Fruit fly (Drosophila melanogaster): ENCODE results near the gene Ir7c.

Ir7c gene

dm6 chrX:7888386-7889024, 14.3 kb downstream of the Ir7c start, which contains the start of gene Acat1 (continued):
- no peak for TF ChIP-seq CG7357 (GFP tag; IDR thresholded peaks at IDR 0.05)
- TF ChIP-seq CG8089 (GFP tag; optimal IDR thresholded peaks at IDR 0.05), result no peak
- TF ChIP-seq knrl (GFP tag; IDR thresholded peaks at IDR 0.05; ENCODE audit: partially characterized antibody), result peak; percentile 35; the same call in 1 of the 3 replicates
- TF ChIP-seq Fer3 (tag; optimal IDR thresholded peaks at IDR 0.05), result peak; percentile 49
- no peak for TF ChIP-seq mld (GFP tag; IDR thresholded peaks at IDR 0.05; ENCODE audit: partially characterized antibody)
- peak; percentile 25; the same call in 1 of the 2 replicates for TF ChIP-seq inv (GFP tag; IDR thresholded peaks at IDR 0.05; ENCODE audit: partially characterized antibody)
- TF ChIP-seq lmd (GFP tag; IDR thresholded peaks at IDR 0.05), result 0 out of 2 replicates have a peak, but pooled peaks have one; percentile 31
- no peak for TF ChIP-seq pb (GFP tag; optimal IDR thresholded peaks at IDR 0.05)
- TF ChIP-seq dmrt99B (tag; optimal IDR thresholded peaks at IDR 0.05), result no peak
- TF ChIP-seq caup (GFP tag; optimal IDR thresholded peaks at IDR 0.05; ENCODE audit: severe bottlenecking), result peak; percentile 65
- peak; percentile 62 for TF ChIP-seq Drgx (GFP tag; IDR thresholded peaks at IDR 0.05)
- no peak for TF ChIP-seq shn (GFP tag; optimal IDR thresholded peaks at IDR 0.05)
- no peak for TF ChIP-seq fd102C (GFP tag; optimal IDR thresholded peaks at IDR 0.05)
- TF ChIP-seq CG12071 (GFP tag; optimal IDR thresholded peaks at IDR 0.05), result no peak
- TF ChIP-seq CG15011 (GFP tag; optimal IDR thresholded peaks at IDR 0.05), result no peak
- peak; percentile 56 to 94 for TF ChIP-seq insv (GFP tag; optimal IDR thresholded peaks at IDR 0.05)
- peak; percentile 22; the same call in 1 of the 3 replicates for TF ChIP-seq Dbx (GFP tag; IDR thresholded peaks at IDR 0.05)
- no peak for TF ChIP-seq GATAe (GFP tag; conservative IDR thresholded peaks at IDR 0.05)
- no peak for TF ChIP-seq Dfd (GFP tag; optimal IDR thresholded peaks at IDR 0.05)
- peak; percentile 35 for TF ChIP-seq CG2202 (tag; optimal IDR thresholded peaks at IDR 0.05)
- TF ChIP-seq CG6683 (GFP tag; optimal IDR thresholded peaks at IDR 0.05), result no peak
- no peak; the same call in 2 of the 3 replicates for TF ChIP-seq CG14050 (GFP tag; IDR thresholded peaks at IDR 0.05)
- no peak for TF ChIP-seq Doc2 (GFP tag; IDR thresholded peaks at IDR 0.05)
- no peak for TF ChIP-seq sima (GFP tag; optimal IDR thresholded peaks at IDR 0.05)
- TF ChIP-seq HLHmδ (GFP tag; optimal IDR thresholded peaks at IDR 0.05), result no peak
- TF ChIP-seq E2f2 (GFP tag; IDR thresholded peaks at IDR 0.05), result peak; percentile 49; the same call in 1 of the 2 replicates
- peak; percentile 42 for TF ChIP-seq bcd (GFP tag; optimal IDR thresholded peaks at IDR 0.05)
- peak; percentile 35 for TF ChIP-seq CG8388 (GFP tag; optimal IDR thresholded peaks at IDR 0.05)
- TF ChIP-seq CG8281 (tag; optimal IDR thresholded peaks at IDR 0.05), result no peak
- no peak for TF ChIP-seq lov (optimal IDR thresholded peaks at IDR 0.05)
- no peak for TF ChIP-seq lov (GFP tag; IDR thresholded peaks at IDR 0.05)
- TF ChIP-seq ci (GFP tag; IDR thresholded peaks at IDR 0.05), result peak; percentile 76
- TF ChIP-seq grn (GFP tag; optimal IDR thresholded peaks at IDR 0.05), result no peak
- no peak for TF ChIP-seq CG9876 (GFP tag; optimal IDR thresholded peaks at IDR 0.05)
- TF ChIP-seq ab (GFP tag; optimal IDR thresholded peaks at IDR 0.05), result no peak
- peak; percentile 66 for TF ChIP-seq CG15514 (GFP tag; optimal IDR thresholded peaks at IDR 0.05)
- TF ChIP-seq gem (tag; optimal IDR thresholded peaks at IDR 0.05), result no peak
- no peak; the same call in 1 of the 2 replicates for TF ChIP-seq Atf6 (GFP tag; IDR thresholded peaks at IDR 0.05)
- TF ChIP-seq CG1024 (GFP tag; IDR thresholded peaks at IDR 0.05), result no peak
- TF ChIP-seq Rx (GFP tag; IDR thresholded peaks at IDR 0.05), result peak; percentile 44
- no peak for TF ChIP-seq CG30431 (GFP tag; optimal IDR thresholded peaks at IDR 0.05)
- TF ChIP-seq NC2α (GFP tag; optimal IDR thresholded peaks at IDR 0.05), result no peak
- no peak for TF ChIP-seq CG15696 (tag; optimal IDR thresholded peaks at IDR 0.05)
- no peak for TF ChIP-seq CG7745 (tag; optimal IDR thresholded peaks at IDR 0.05)
- peak; percentile 38 for TF ChIP-seq NK7.1 (GFP tag; optimal IDR thresholded peaks at IDR 0.05)
- no peak for TF ChIP-seq CG17361 (GFP tag; IDR thresholded peaks at IDR 0.05)
- TF ChIP-seq tna (GFP tag; IDR thresholded peaks at IDR 0.05; ENCODE audit: partially characterized antibody), result no peak
- 0 out of 2 replicates have a peak, but pooled peaks have one; percentile 11 for TF ChIP-seq Nf-YA (GFP tag; IDR thresholded peaks at IDR 0.05)
- peak; percentile 1 for TF ChIP-seq pnt (GFP tag; optimal IDR thresholded peaks at IDR 0.05)
- TF ChIP-seq CG7556 (GFP tag; optimal IDR thresholded peaks at IDR 0.05), result peak; percentile 58

Measured in whole organism, embryonic.